Fruit fly (Drosophila melanogaster) whole organism, larva: Measurements from ENCODE around the gene CG13081.

Source experiments
- noc ChIP-seq: fragments of 200-800 bp; sonication (Bioruptor generic); optimal IDR thresholded peaks from 3 replicates; lab custom pipeline; 2019; ENCODE audit warnings: missing biosample characterization, mild to moderate bottlenecking, missing genetic modification characterization, moderate library complexity

Gene CG13081

DNA sequence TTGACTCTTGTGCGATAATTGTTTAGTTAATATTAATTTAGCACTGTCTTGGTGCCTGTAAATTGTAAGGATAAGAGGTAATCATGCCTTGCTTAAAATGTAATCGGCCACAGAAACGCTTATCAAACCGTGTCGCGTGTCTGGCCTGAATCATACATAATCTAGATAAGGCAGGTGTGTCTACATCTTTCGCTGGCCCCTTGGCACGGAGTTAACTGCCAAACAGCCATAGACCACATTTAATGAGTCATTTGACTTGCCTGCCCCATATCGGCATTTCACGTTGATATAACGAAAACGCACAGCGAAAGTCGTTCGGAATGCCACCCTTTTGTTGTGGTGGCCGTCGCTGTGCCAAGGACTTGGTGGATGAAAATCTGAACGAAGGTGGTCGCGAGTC, 5.2 kb upstream of the CG13081 start, which contains the start of gene CG31697:
TSS of gene CG31697 (plus strand) at position 215 of the 400 bp plus-strand sequence.
- no peak for TF ChIP-seq noc

- TF ChIP-seq noc = peak; percentile 68
Observed at dm6 chr2L:19537779-19538456, 2.5 kb upstream of the CG13081 start, which contains the start of gene CG13082. TSS of gene CG13082 (plus strand) at chr2L:19538425.

DNA sequence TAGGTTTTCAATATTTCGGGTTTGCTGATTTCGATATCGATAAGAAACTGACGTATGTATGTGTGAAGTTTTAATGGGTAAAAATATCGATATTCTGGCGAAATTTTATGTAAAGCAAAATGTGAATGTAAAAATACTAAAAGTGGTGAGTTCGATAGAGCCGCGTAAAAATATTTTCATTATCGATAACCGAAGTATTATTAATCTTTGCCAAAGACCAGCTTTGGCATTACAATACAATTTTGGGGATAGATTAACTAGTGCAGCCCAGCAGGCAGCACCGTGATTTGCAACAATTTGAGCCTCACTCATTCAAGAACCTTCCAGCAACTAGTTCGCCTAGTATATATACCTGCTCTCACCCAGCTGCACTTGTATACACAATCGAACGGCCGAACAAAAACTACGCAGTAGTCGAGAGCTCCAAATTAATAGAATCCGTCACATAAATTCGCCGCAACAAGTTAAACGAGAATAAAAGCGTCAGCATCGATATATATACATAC, 1.9 kb downstream of the CG13081 start:
- TF ChIP-seq noc = no peak

- TF ChIP-seq noc = peak; percentile 68
Observed at dm6 chr2L:19543010-19543564, 2.7 kb downstream of the CG13081 start.

DNA sequence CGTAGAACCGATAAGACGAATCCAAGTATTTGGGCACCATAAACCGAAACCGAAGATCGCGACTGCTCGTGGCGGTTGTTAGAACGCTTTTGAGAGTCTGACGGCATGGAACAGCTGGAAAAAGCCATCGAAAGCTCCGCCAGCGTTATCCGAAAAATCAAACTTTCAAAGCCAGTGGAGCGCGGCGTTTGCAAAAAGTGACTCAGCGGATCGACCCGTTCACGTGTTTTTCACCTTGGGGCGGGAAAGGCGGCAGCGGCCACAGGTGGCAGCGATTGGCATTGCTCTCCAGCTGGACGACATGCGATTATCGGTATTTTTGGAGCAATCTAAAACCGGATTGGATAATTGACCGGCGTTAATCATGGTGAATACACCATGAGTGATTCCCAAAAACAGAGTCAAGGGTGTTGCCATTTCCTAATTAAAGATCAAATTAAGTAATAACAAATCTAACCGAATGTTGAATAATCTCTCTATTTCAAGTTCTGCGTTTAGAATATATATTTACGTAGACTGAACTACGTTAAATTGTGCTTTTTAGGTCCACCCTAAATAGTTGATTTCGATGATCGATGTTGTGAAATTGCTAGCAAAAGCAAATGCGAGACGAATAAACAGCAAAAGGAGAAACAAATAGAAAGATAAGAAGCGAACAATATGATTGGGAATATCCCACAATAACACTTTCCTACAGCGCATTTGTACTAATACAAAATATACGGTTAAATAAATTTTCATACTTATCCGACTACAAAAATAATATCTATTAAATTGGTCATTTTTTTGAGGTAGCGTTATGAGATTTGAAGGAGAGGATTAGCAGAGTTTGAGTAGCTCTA, 6.7 kb downstream of the CG13081 start, which contains the start of gene CG10337:
TSS of gene CG10337 (minus strand) at position 91 of the 842 bp plus-strand sequence.
- TF ChIP-seq noc = peak; percentile 86

DNA sequence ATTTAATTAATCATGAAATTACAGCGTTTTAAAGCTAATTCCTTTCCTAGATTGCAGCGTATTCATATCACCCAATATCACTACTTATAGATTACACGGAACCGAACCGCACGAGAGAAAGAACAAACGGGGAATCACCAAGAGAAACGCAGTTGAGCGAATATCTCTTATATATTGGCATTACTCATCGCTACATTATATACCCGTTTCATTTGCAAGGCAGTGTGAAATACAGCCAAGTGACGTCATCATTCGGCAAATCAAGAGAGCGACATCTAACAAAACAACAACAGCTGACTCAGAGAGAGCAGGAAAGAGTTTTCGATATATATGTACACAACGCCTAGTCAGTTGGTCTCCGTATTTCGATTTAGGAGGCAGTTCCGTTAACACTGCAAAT, 7.8 kb downstream of the CG13081 start, which contains the start of gene Tep4:
TSS of gene Tep4 (plus strand) at position 350 of the 400 bp plus-strand sequence.
- TF ChIP-seq noc = no peak

- TF ChIP-seq noc = no peak
Observed at dm6 chr2L:19549412-19549811, 9.0 kb downstream of the CG13081 start.

DNA sequence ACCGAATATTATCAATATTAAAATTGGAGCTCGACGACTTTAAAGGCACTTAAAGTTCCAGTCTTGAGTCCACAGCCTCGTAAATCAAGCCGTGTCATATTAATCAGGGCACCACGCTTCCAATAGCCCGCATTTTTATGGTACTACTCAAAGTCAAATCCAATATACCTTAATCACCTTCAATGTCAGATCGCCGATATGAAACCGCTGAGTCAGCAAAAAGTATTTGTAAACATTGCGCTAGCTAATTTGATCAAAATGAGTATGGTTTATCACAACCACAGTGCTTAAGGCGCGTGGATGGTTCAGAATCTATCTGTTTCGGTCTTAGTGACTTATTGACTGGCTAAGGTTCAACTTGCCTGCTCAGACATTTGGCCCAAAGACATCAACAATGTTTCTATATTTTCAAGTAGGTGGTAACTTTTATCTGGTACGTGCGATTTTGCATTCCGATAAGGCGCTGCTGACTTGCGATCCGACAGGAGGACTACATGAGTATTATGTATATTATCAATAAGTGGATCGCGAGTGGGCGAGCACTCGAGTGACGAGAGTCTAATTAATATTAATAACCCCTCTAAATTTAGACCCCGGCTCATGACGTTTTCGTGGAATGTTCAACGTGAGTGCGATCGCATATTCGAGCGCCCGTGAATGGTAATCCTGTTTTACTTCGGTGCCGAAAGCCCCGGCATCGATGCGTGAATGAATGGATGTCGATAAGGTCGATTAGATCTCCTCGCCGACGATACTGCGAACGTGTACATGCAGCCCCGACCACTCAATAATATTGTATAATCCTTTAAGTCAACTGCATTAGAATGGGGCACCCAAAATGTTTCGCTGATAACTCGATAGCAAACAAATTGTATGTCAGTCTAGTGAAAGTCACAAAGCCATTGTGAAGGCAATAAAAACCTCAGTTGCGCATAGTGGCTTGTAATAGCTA, 22.9 kb downstream of the CG13081 start, which contains the start of gene CG13078:
TSS of gene CG13078 (plus strand) at position 902 of the 952 bp plus-strand sequence.
- peak; percentile 80 for TF ChIP-seq noc

dm6 chr2L:19565233-19565898, 25.0 kb downstream of the CG13081 start, which contains the start of gene CG13077:
TSS of gene CG13077 (plus strand) at chr2L:19565863.
- TF ChIP-seq noc = no peak

DNA sequence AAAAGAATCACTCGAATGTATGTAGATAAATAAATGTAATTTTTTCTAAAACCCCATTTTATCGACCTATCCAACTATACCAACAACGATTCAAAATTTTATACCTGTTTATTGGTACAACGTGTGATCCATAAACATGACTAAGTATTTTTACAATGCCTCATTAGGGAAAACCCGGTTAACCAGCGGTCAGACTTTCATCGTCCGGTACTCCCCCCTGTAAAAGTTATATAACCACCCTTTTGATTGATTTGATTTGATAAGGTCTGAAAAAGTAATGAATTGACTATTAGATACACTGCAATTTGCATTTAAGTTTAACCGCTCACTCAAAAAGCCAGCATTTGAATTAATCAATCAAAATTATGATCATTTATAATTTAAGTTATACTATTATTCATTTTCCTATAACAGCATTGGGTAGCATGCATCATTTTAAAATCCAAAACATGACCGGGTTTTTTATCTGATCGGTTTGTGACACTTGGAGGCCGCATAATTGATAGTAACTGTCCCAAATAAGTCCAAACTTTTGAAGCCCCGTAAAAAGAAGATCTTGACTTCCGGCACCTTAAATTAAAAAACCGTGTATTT, 27.0 kb downstream of the CG13081 start:
- TF ChIP-seq noc = no peak

DNA sequence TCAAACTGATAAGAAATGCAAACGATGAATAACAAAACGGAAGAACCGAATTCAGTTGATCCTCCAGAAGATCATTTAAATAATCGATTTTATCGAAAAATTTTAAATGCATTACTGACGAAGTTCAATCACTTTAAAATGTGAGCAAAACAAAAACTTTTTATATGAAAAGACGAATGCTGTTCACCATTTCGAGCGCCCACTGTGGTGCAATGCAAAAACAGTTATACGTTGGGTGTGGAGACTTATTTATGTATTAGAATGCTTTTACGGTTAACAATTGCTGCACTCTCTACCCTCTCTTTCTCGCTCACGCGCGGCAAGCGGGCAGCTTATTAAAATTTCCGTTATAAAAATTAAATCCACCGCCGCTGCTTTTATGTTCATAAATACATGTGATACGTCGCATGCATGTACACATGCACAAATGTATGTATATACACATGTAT, 30.4 kb downstream of the CG13081 start:
- no peak for TF ChIP-seq noc

dm6 chr2L:19571574-19572495, 31.4 kb downstream of the CG13081 start:
- TF ChIP-seq noc = no peak
